Worm (Caenorhabditis elegans) whole organism, early embryonic: Measurements from ENCODE around the gene K08F9.1.

Experiments used
- B0310.2 ChIP-seq: sonication (generic microtip); optimal IDR thresholded peaks from 2 replicates; lab custom pipeline; 2016; ENCODE audit warnings: mild to moderate bottlenecking, missing genetic modification characterization, missing compliant biosample characterization
- F13C5.2 ChIP-seq: sonication (generic microtip); optimal IDR thresholded peaks from 2 replicates; lab custom pipeline; 2017; ENCODE audit warnings: mild to moderate bottlenecking, missing genetic modification characterization, inconsistent platforms, missing compliant biosample characterization
- aly-1 ChIP-seq: sonication (generic microtip); optimal IDR thresholded peaks from 2 replicates; lab custom pipeline; 2016; ENCODE audit warnings: missing genetic modification characterization, missing compliant biosample characterization
- ama-1 ChIP-seq: fragments of 150-350 bp; optimal IDR thresholded peaks from 2 replicates; lab custom pipeline; 2014
- ceh-13 ChIP-seq: fragments of 200-800 bp; sonication (Bioruptor generic); optimal IDR thresholded peaks from 2 replicates; lab custom pipeline; 2018; ENCODE audit warnings: mild to moderate bottlenecking, missing genetic modification characterization, missing compliant biosample characterization
- ceh-36 ChIP-seq: sonication (generic microtip); optimal IDR thresholded peaks from 2 replicates; lab custom pipeline; 2016; ENCODE audit warnings: missing genetic modification characterization, inconsistent platforms, missing compliant biosample characterization
- ets-7 ChIP-seq: sonication (generic microtip); optimal IDR thresholded peaks from 2 replicates; lab custom pipeline; 2016; ENCODE audit warnings: missing genotype, missing genetic modification characterization, missing compliant biosample characterization
- flt-1 ChIP-seq: fragments of 200-800 bp; sonication (Bioruptor generic); IDR thresholded peaks from 2 replicates; pipeline ENCODE4 v1.3.6; 2022; ENCODE audit warnings: missing genetic modification characterization, missing compliant biosample characterization
- hmbx-1 ChIP-seq: sonication (generic microtip); optimal IDR thresholded peaks from 2 replicates; lab custom pipeline; 2016; ENCODE audit warnings: mild to moderate bottlenecking, missing genetic modification characterization, missing compliant biosample characterization
- hmg-4 ChIP-seq: fragments of 200-800 bp; sonication (Bioruptor generic); optimal IDR thresholded peaks from 2 replicates; lab custom pipeline; 2018; ENCODE audit warnings: mild to moderate bottlenecking, missing genetic modification characterization, missing compliant biosample characterization
- hnd-1 ChIP-seq: sonication (generic microtip); optimal IDR thresholded peaks from 2 replicates; lab custom pipeline; 2016; ENCODE audit warnings: missing genetic modification characterization, missing compliant biosample characterization
- pes-1 ChIP-seq: fragments of 200-800 bp; sonication (Bioruptor generic); IDR thresholded peaks from 2 replicates; pipeline ENCODE4 v1.3.6; 2022; ENCODE audit warnings: missing genetic modification reagents, missing genetic modification characterization, missing compliant biosample characterization
- scrt-1 ChIP-seq: fragments of 200-800 bp; sonication (Bioruptor generic); IDR thresholded peaks from 2 replicates; pipeline ENCODE4 v1.3.6; 2022; ENCODE audit warnings: missing genetic modification characterization, missing compliant biosample characterization
- sea-1 ChIP-seq: fragments of 200-800 bp; sonication (Bioruptor generic); conservative IDR thresholded peaks from 2 replicates; pipeline ENCODE4 v1.3.6; 2022; ENCODE audit warnings: missing genetic modification characterization, missing compliant biosample characterization
- tbx-11 ChIP-seq: fragments of 200-800 bp; sonication (Bioruptor generic); IDR thresholded peaks from 2 replicates; pipeline ENCODE4 v1.3.6; 2022; ENCODE audit warnings: missing genetic modification characterization, missing compliant biosample characterization
- tbx-37 ChIP-seq: fragments of 200-800 bp; sonication (Bioruptor generic); conservative IDR thresholded peaks from 2 replicates; pipeline ENCODE4 v1.3.6; 2022; ENCODE audit warnings: missing genetic modification reagents, missing genetic modification characterization, missing compliant biosample characterization
- tra-4 ChIP-seq: sonication (generic microtip); optimal IDR thresholded peaks from 2 replicates; lab custom pipeline; 2017; ENCODE audit warnings: missing genetic modification characterization, missing compliant biosample characterization

Gene K08F9.1

ce11 chrV:15158691-15159090 is 15.5 kb upstream of the K08F9.1 start, which contains the start of gene str-45:
TSS of gene str-45 (plus strand) at chrV:15158991.
- no peak for TF ChIP-seq scrt-1 (GFP tag; lab: Robert Waterston, UW)
- TF ChIP-seq hmbx-1 (tag; lab: Kevin White, UChicago) = no peak
- no peak for TF ChIP-seq ama-1 (lab: Kevin White, UChicago)
- no peak for TF ChIP-seq sea-1 (GFP tag; lab: Robert Waterston, UW)
- no peak for TF ChIP-seq ceh-13 (GFP tag; lab: Kevin White, UChicago)
- TF ChIP-seq tbx-37 (GFP tag; lab: Robert Waterston, UW) = no peak
- no peak for TF ChIP-seq ets-7 (tag; lab: Kevin White, UChicago)
- no peak for TF ChIP-seq tra-4 (tag; lab: Kevin White, UChicago)

- TF ChIP-seq B0310.2 (tag; lab: Kevin White, UChicago) (no peak), ama-1 (lab: Kevin White, UChicago) (no peak), tra-4 (tag; lab: Kevin White, UChicago) (no peak), scrt-1 (GFP tag; lab: Robert Waterston, UW) (no peak), tbx-11 (GFP tag; lab: Robert Waterston, UW) (no peak), F13C5.2 (tag; lab: Kevin White, UChicago) (no peak), ceh-13 (GFP tag; lab: Kevin White, UChicago) (no peak), ets-7 (tag; lab: Kevin White, UChicago) (no peak), pes-1 (GFP tag; lab: Robert Waterston, UW) (no peak), sea-1 (GFP tag; lab: Robert Waterston, UW) (no peak), aly-1 (tag; lab: Kevin White, UChicago) (no peak)
Observed at ce11 chrV:15156504-15156903, 13.3 kb upstream of the K08F9.1 start.

- no peak for TF ChIP-seq flt-1 (GFP tag; lab: Robert Waterston, UW)
- no peak for TF ChIP-seq sea-1 (GFP tag; lab: Robert Waterston, UW)
- TF ChIP-seq tbx-37 (GFP tag; lab: Robert Waterston, UW) = no peak
- TF ChIP-seq pes-1 (GFP tag; lab: Robert Waterston, UW) = no peak
- no peak for TF ChIP-seq ets-7 (tag; lab: Kevin White, UChicago)
- no peak for TF ChIP-seq aly-1 (tag; lab: Kevin White, UChicago)
- no peak for TF ChIP-seq hnd-1 (tag; lab: Kevin White, UChicago)
- no peak for TF ChIP-seq scrt-1 (GFP tag; lab: Robert Waterston, UW)
- no peak for TF ChIP-seq ceh-13 (GFP tag; lab: Kevin White, UChicago)
Observed at ce11 chrV:15153277-15153676, 10.1 kb upstream of the K08F9.1 start, which contains the start of gene srh-55. TSS of gene srh-55 (plus strand) at chrV:15153577.

- TF ChIP-seq tbx-11 (GFP tag; lab: Robert Waterston, UW) = no peak
Observed at ce11 chrV:15152010-15152409, 8.8 kb upstream of the K08F9.1 start.

- TF ChIP-seq tra-4 (tag; lab: Kevin White, UChicago) = no peak
- TF ChIP-seq ceh-13 (GFP tag; lab: Kevin White, UChicago) = no peak
- TF ChIP-seq pes-1 (GFP tag; lab: Robert Waterston, UW) = no peak
- no peak for TF ChIP-seq sea-1 (GFP tag; lab: Robert Waterston, UW)
- TF ChIP-seq hmbx-1 (tag; lab: Kevin White, UChicago) = no peak
- TF ChIP-seq F13C5.2 (tag; lab: Kevin White, UChicago) = no peak
- no peak for TF ChIP-seq tbx-11 (GFP tag; lab: Robert Waterston, UW)
- TF ChIP-seq ets-7 (tag; lab: Kevin White, UChicago) = no peak
- TF ChIP-seq B0310.2 (tag; lab: Kevin White, UChicago) = no peak
- TF ChIP-seq scrt-1 (GFP tag; lab: Robert Waterston, UW) = no peak
- TF ChIP-seq ama-1 (lab: Kevin White, UChicago) = no peak
- TF ChIP-seq aly-1 (tag; lab: Kevin White, UChicago) = no peak
- no peak for TF ChIP-seq tbx-37 (GFP tag; lab: Robert Waterston, UW)
- TF ChIP-seq ceh-36 (tag; lab: Kevin White, UChicago) = no peak
- TF ChIP-seq hmg-4 (GFP tag; lab: Kevin White, UChicago) = no peak
- no peak for TF ChIP-seq flt-1 (GFP tag; lab: Robert Waterston, UW)
Observed at ce11 chrV:15150661-15151060, 7.5 kb upstream of the K08F9.1 start, which contains the start of gene T09F5.2. TSS of gene T09F5.2 (plus strand) at chrV:15150961.

ce11 chrV:15150176-15150575 is 7.0 kb upstream of the K08F9.1 start:
- TF ChIP-seq ets-7 (tag; lab: Kevin White, UChicago) = no peak
- no peak for TF ChIP-seq aly-1 (tag; lab: Kevin White, UChicago)
- TF ChIP-seq pes-1 (GFP tag; lab: Robert Waterston, UW) = no peak
- TF ChIP-seq flt-1 (GFP tag; lab: Robert Waterston, UW) = no peak
- TF ChIP-seq hmbx-1 (tag; lab: Kevin White, UChicago) = no peak
- TF ChIP-seq F13C5.2 (tag; lab: Kevin White, UChicago) = no peak
- TF ChIP-seq ama-1 (lab: Kevin White, UChicago) = no peak
- no peak for TF ChIP-seq tbx-11 (GFP tag; lab: Robert Waterston, UW)
- no peak for TF ChIP-seq B0310.2 (tag; lab: Kevin White, UChicago)
- no peak for TF ChIP-seq ceh-13 (GFP tag; lab: Kevin White, UChicago)
- no peak for TF ChIP-seq hmg-4 (GFP tag; lab: Kevin White, UChicago)
- no peak for TF ChIP-seq tra-4 (tag; lab: Kevin White, UChicago)
- TF ChIP-seq sea-1 (GFP tag; lab: Robert Waterston, UW) = no peak
- no peak for TF ChIP-seq hnd-1 (tag; lab: Kevin White, UChicago)
- TF ChIP-seq scrt-1 (GFP tag; lab: Robert Waterston, UW) = no peak
- TF ChIP-seq tbx-37 (GFP tag; lab: Robert Waterston, UW) = no peak
- TF ChIP-seq ceh-36 (tag; lab: Kevin White, UChicago) = no peak

- TF ChIP-seq ceh-13 (GFP tag; lab: Kevin White, UChicago) = no peak
- TF ChIP-seq aly-1 (tag; lab: Kevin White, UChicago) = no peak
- TF ChIP-seq ama-1 (lab: Kevin White, UChicago) = no peak
- TF ChIP-seq tbx-37 (GFP tag; lab: Robert Waterston, UW) = no peak
- TF ChIP-seq pes-1 (GFP tag; lab: Robert Waterston, UW) = no peak
- no peak for TF ChIP-seq scrt-1 (GFP tag; lab: Robert Waterston, UW)
- TF ChIP-seq tra-4 (tag; lab: Kevin White, UChicago) = no peak
- TF ChIP-seq B0310.2 (tag; lab: Kevin White, UChicago) = no peak
- no peak for TF ChIP-seq ceh-36 (tag; lab: Kevin White, UChicago)
- no peak for TF ChIP-seq flt-1 (GFP tag; lab: Robert Waterston, UW)
- no peak for TF ChIP-seq ets-7 (tag; lab: Kevin White, UChicago)
Observed at ce11 chrV:15148800-15149199, 5.6 kb upstream of the K08F9.1 start, which contains the start of gene T09F5.1. TSS of gene T09F5.1 (plus strand) at chrV:15149100.
